Worm (Caenorhabditis elegans) whole organism, L4/young adult: ENCODE measurements around the gene W06G6.9.

ENCODE experiments used
- W03F9.2 ChIP-seq: fragments of 150-350 bp; optimal IDR thresholded peaks from 2 replicates; lab custom pipeline; 2014; ENCODE audit warnings: missing biosample characterization, missing genetic modification characterization
- him-1 ChIP-seq: sonication (generic microtip); optimal IDR thresholded peaks from 2 replicates; lab custom pipeline; 2016; ENCODE audit warnings: missing genotype, missing genetic modification reagents, missing genetic modification characterization, missing compliant biosample characterization

DNA sequence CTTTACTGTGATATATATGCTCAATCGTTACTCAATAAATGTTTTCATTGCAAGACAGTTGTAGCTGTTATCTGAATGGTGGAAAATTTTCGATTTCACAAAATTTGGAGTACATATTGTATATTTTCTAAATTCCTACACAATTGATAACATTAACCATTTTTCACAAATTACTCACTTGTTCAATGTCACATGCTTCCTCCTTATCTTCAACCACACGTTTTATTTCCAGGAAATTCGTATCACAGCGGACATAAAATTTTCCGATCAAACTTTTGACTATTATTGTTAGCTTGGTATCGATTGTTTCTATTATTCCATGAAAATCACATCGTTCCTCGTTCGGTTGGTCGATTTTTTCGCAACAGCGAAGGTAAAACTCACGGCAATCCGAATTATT lies 37.8 kb downstream of the W06G6.9 start:
- TF ChIP-seq him-1 (no peak), W03F9.2 (tag; lab: Kevin White, UChicago) (no peak)
